Fruit fly (Drosophila melanogaster) whole organism, pupa: ENCODE data around the gene CG8034.

Source experiments
- CG12605 ChIP-seq: fragments of 200-800 bp; sonication (Bioruptor generic); IDR thresholded peaks from 2 replicates; pipeline ENCODE4 v1.3.6; 2022; ENCODE audit warnings: missing biosample characterization, missing genetic modification characterization
- CG13204 ChIP-seq: fragments of 200-800 bp; sonication (Bioruptor generic); optimal IDR thresholded peaks from 2 replicates; lab custom pipeline; 2018; ENCODE audit warnings: missing biosample characterization, mild to moderate bottlenecking, missing genetic modification characterization, moderate library complexity
- CG15710 ChIP-seq: fragments of 200-800 bp; sonication (Bioruptor generic); optimal IDR thresholded peaks from 2 replicates; lab custom pipeline; 2018; ENCODE audit warnings: missing biosample characterization, mild to moderate bottlenecking, missing genetic modification characterization, moderate library complexity
- CG34367 ChIP-seq: fragments of 200-800 bp; sonication (Bioruptor generic); optimal IDR thresholded peaks from 2 replicates; lab custom pipeline; 2018; ENCODE audit warnings: missing biosample characterization, mild to moderate bottlenecking, missing genetic modification characterization
- CG9948 ChIP-seq: fragments of 200-800 bp; sonication (Bioruptor generic); optimal IDR thresholded peaks from 2 replicates; lab custom pipeline; 2018; ENCODE audit warnings: missing biosample characterization, mild to moderate bottlenecking, missing genetic modification characterization, moderate library complexity
- Ets98B ChIP-seq: fragments of 200-800 bp; sonication (Bioruptor generic); IDR thresholded peaks from 2 replicates; pipeline ENCODE4 v1.3.6; 2022; ENCODE audit warnings: missing biosample characterization, missing genetic modification characterization
- Pif1A ChIP-seq: fragments of 200-800 bp; sonication (Bioruptor generic); optimal IDR thresholded peaks from 3 replicates; lab custom pipeline; 2016; ENCODE audit warnings: missing biosample characterization, missing genetic modification characterization
- Snoo ChIP-seq: fragments of 200-800 bp; sonication (Bioruptor generic); optimal IDR thresholded peaks from 3 replicates; lab custom pipeline; 2017; ENCODE audit warnings: missing biosample characterization, mild to moderate bottlenecking, missing genetic modification characterization, inconsistent platforms
- fd96Ca ChIP-seq: fragments of 200-800 bp; sonication (Bioruptor generic); IDR thresholded peaks from 3 replicates; pipeline ENCODE4 v1.3.6; 2022; ENCODE audit warnings: missing biosample characterization, missing genetic modification characterization

DNA sequence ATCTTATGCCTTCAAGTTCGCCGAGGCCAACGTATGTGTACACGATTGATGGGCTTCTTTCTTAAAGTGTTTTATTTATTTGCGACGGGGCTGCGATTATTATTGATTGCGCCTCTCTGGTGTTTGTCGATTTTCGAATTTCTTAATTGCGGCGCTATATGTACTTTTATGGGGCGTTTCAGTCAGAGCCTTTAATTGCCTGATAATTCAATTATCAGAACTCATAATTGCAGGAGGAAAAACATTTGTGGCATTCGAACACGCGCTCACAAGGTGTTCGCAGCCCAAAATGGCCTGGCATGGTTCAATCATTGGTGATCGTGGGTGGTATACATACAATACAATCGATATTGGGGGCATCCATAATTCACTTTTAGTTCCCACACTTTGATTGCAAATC, 11.7 kb downstream of the CG8034 start:
- TF ChIP-seq Snoo (tag; lab: Kevin White, UChicago) (no peak), CG15710 (tag; lab: Kevin White, UChicago) (no peak), fd96Ca (no peak), Pif1A (no peak), Ets98B (GFP tag; lab: Robert Waterston, UW) (no peak), CG12605 (GFP tag; lab: Robert Waterston, UW) (no peak), CG13204 (GFP tag; lab: Kevin White, UChicago) (no peak), CG9948 (tag; lab: Kevin White, UChicago) (no peak), CG34367 (no peak)
